Worm (Caenorhabditis elegans) whole organism, mixed stage, embryonic: Measurements from ENCODE around the gene C16B8.2.

Experiments used
- M03D4.4 ChIP-seq: sonication (generic microtip); optimal IDR thresholded peaks from 2 replicates; lab custom pipeline; 2017; ENCODE audit warnings: mild to moderate bottlenecking, missing genetic modification characterization, missing compliant biosample characterization
- blmp-1 ChIP-seq: fragments of 150-350 bp; optimal IDR thresholded peaks from 2 replicates; lab custom pipeline; 2014; ENCODE audit warnings: missing biosample characterization, missing genetic modification characterization
- ceh-39 ChIP-seq: fragments of 150-350 bp; optimal IDR thresholded peaks from 2 replicates; lab custom pipeline; 2014; ENCODE audit warnings: missing biosample characterization, missing genetic modification characterization
- ceh-83 ChIP-seq: fragments of 200-800 bp; sonication (Bioruptor generic); optimal IDR thresholded peaks from 2 replicates; lab custom pipeline; 2018; ENCODE audit warnings: mild to moderate bottlenecking, missing genetic modification characterization, missing compliant biosample characterization
- ces-1 ChIP-seq: fragments of 150-350 bp; optimal IDR thresholded peaks from 2 replicates; lab custom pipeline; 2014; ENCODE audit warnings: missing biosample characterization, missing genetic modification reagents, missing genetic modification characterization
- cnd-1 ChIP-seq: fragments of 200-800 bp; sonication (Bioruptor generic); optimal IDR thresholded peaks from 2 replicates; lab custom pipeline; 2018; ENCODE audit warnings: mild to moderate bottlenecking, missing genetic modification characterization, missing compliant biosample characterization
- drap-1 ChIP-seq: fragments of 200-800 bp; sonication (Bioruptor generic); optimal IDR thresholded peaks from 3 replicates; lab custom pipeline; 2018; ENCODE audit warnings: mild to moderate bottlenecking, missing genetic modification characterization, missing compliant biosample characterization
- elt-1 ChIP-seq: sonication (generic microtip); optimal IDR thresholded peaks from 2 replicates; lab custom pipeline; 2017; ENCODE audit warnings: missing genetic modification characterization, mild to moderate bottlenecking, missing compliant biosample characterization, antibody characterized with exemption, moderate library complexity, borderline replicate concordance; ENCODE audit not compliant: insufficient read depth
- elt-3 ChIP-seq: fragments of 150-350 bp; optimal IDR thresholded peaks from 2 replicates; lab custom pipeline; 2014; ENCODE audit warnings: missing biosample characterization, missing genetic modification characterization
- ham-2 ChIP-seq: fragments of 200-800 bp; sonication (Bioruptor generic); optimal IDR thresholded peaks from 2 replicates; lab custom pipeline; 2018; ENCODE audit warnings: mild to moderate bottlenecking, missing genetic modification characterization, missing compliant biosample characterization
- lin-13 ChIP-seq: fragments of 150-350 bp; optimal IDR thresholded peaks from 2 replicates; lab custom pipeline; 2014; ENCODE audit warnings: missing biosample characterization, missing genetic modification characterization
- lin-32 ChIP-seq: fragments of 200-800 bp; sonication (Bioruptor generic); optimal IDR thresholded peaks from 2 replicates; lab custom pipeline; 2018; ENCODE audit warnings: mild to moderate bottlenecking, missing genetic modification characterization, missing compliant biosample characterization
- lsy-2 ChIP-seq: fragments of 150-350 bp; optimal IDR thresholded peaks from 2 replicates; lab custom pipeline; 2014; ENCODE audit warnings: missing biosample characterization, missing genetic modification characterization
- mab-5 ChIP-seq: fragments of 150-350 bp; optimal IDR thresholded peaks from 2 replicates; lab custom pipeline; 2014; ENCODE audit warnings: missing biosample characterization, missing genetic modification characterization
- mep-1 ChIP-seq: fragments of 150-350 bp; optimal IDR thresholded peaks from 2 replicates; lab custom pipeline; 2017; ENCODE audit warnings: missing biosample characterization, missing genetic modification reagents, missing genetic modification characterization, inconsistent platforms
- mls-2 ChIP-seq: sonication (generic microtip); optimal IDR thresholded peaks from 2 replicates; lab custom pipeline; 2016; ENCODE audit warnings: mild to moderate bottlenecking, missing genetic modification characterization, moderate library complexity, missing compliant biosample characterization
- nhr-12 ChIP-seq: fragments of 150-350 bp; optimal IDR thresholded peaks from 2 replicates; lab custom pipeline; 2014; ENCODE audit warnings: missing biosample characterization, missing genetic modification characterization
- nhr-2 ChIP-seq: fragments of 150-350 bp; optimal IDR thresholded peaks from 2 replicates; lab custom pipeline; 2014; ENCODE audit warnings: missing biosample characterization, missing genetic modification characterization
- nhr-237 ChIP-seq: fragments of 150-350 bp; optimal IDR thresholded peaks from 2 replicates; lab custom pipeline; 2014; ENCODE audit warnings: missing biosample characterization, missing genetic modification characterization
- nhr-28 ChIP-seq: fragments of 150-350 bp; optimal IDR thresholded peaks from 2 replicates; lab custom pipeline; 2014; ENCODE audit warnings: missing biosample characterization, missing genetic modification characterization
- nhr-76 ChIP-seq: sonication (generic microtip); optimal IDR thresholded peaks from 2 replicates; lab custom pipeline; 2017; ENCODE audit warnings: missing biosample characterization, missing genetic modification characterization
- pha-4 ChIP-seq: fragments of 150-350 bp; optimal IDR thresholded peaks from 2 replicates; lab custom pipeline; 2018; ENCODE audit warnings: missing biosample characterization, missing genetic modification reagents, missing genetic modification characterization
- sem-2 ChIP-seq: fragments of 200-800 bp; sonication (Bioruptor generic); optimal IDR thresholded peaks from 2 replicates; lab custom pipeline; 2018; ENCODE audit warnings: mild to moderate bottlenecking, missing genetic modification characterization, missing compliant biosample characterization
- snpc-4 ChIP-seq: fragments of 150-350 bp; optimal IDR thresholded peaks from 2 replicates; lab custom pipeline; 2014; ENCODE audit warnings: missing biosample characterization, missing genetic modification characterization
- sptf-1 ChIP-seq: sonication (generic microtip); optimal IDR thresholded peaks from 2 replicates; lab custom pipeline; 2017; ENCODE audit warnings: mild to moderate bottlenecking, missing genetic modification characterization, moderate library complexity, missing compliant biosample characterization
- tbx-8 ChIP-seq: fragments of 200-800 bp; sonication (Bioruptor generic); optimal IDR thresholded peaks from 2 replicates; lab custom pipeline; 2018; ENCODE audit warnings: mild to moderate bottlenecking, missing genetic modification characterization, moderate library complexity, missing compliant biosample characterization
- unc-120 ChIP-seq: sonication (generic microtip); optimal IDR thresholded peaks from 2 replicates; lab custom pipeline; 2017; ENCODE audit warnings: missing genetic modification characterization, missing compliant biosample characterization; ENCODE audit not compliant: poor library complexity, severe bottlenecking
- unc-39 ChIP-seq: fragments of 150-350 bp; optimal IDR thresholded peaks from 2 replicates; lab custom pipeline; 2014; ENCODE audit warnings: missing biosample characterization, missing genetic modification characterization
- unc-62 ChIP-seq: fragments of 150-350 bp; optimal IDR thresholded peaks from 2 replicates; lab custom pipeline; 2014; ENCODE audit warnings: missing biosample characterization, missing genetic modification reagents, missing genetic modification characterization
- zip-8 ChIP-seq: fragments of 150-350 bp; optimal IDR thresholded peaks from 2 replicates; lab custom pipeline; 2014; ENCODE audit warnings: missing biosample characterization, missing genetic modification characterization
- ztf-11 ChIP-seq: fragments of 150-350 bp; optimal IDR thresholded peaks from 2 replicates; lab custom pipeline; 2014; ENCODE audit warnings: missing biosample characterization, missing genetic modification characterization

Gene C16B8.2

ce11 chrX:3938950-3939349 lies 27.3 kb downstream of the C16B8.2 start, which contains the start of gene T19D2.3:
TSS of gene T19D2.3 (plus strand) at chrX:3939250.
- no peak for TF ChIP-seq mls-2 (tag; lab: Kevin White, UChicago)
- no peak for TF ChIP-seq nhr-2 (tag; lab: Kevin White, UChicago)
- no peak for TF ChIP-seq lin-13 (tag; lab: Kevin White, UChicago)
- no peak for TF ChIP-seq lsy-2
- TF ChIP-seq ces-1 (GFP tag; lab: Kevin White, UChicago): no peak
- no peak for TF ChIP-seq lin-32 (GFP tag; lab: Kevin White, UChicago)
- TF ChIP-seq elt-1: no peak
- TF ChIP-seq snpc-4 (tag; lab: Kevin White, UChicago): no peak
- no peak for TF ChIP-seq zip-8 (tag; lab: Kevin White, UChicago)
- no peak for TF ChIP-seq blmp-1 (tag; lab: Kevin White, UChicago)
- TF ChIP-seq mab-5: no peak
- TF ChIP-seq ceh-39 (tag; lab: Kevin White, UChicago): no peak
- TF ChIP-seq ceh-83 (GFP tag; lab: Kevin White, UChicago): no peak
- no peak for TF ChIP-seq sptf-1 (tag; lab: Kevin White, UChicago)
- TF ChIP-seq drap-1: no peak
- no peak for TF ChIP-seq nhr-237 (tag; lab: Kevin White, UChicago)
- TF ChIP-seq tbx-8 (GFP tag; lab: Kevin White, UChicago): no peak
- no peak for TF ChIP-seq sem-2 (GFP tag; lab: Kevin White, UChicago)
- TF ChIP-seq pha-4 (tag; lab: Kevin White, UChicago): no peak

ce11 chrX:3937884-3938283 lies 28.3 kb downstream of the C16B8.2 start:
- TF ChIP-seq nhr-12 (tag; lab: Kevin White, UChicago): no peak
- TF ChIP-seq nhr-2 (tag; lab: Kevin White, UChicago): no peak
- no peak for TF ChIP-seq nhr-237 (tag; lab: Kevin White, UChicago)
- no peak for TF ChIP-seq nhr-76
- TF ChIP-seq unc-39 (tag; lab: Kevin White, UChicago): no peak
- no peak for TF ChIP-seq blmp-1 (tag; lab: Kevin White, UChicago)
- no peak for TF ChIP-seq snpc-4 (tag; lab: Kevin White, UChicago)
- TF ChIP-seq cnd-1: no peak
- no peak for TF ChIP-seq lin-32 (GFP tag; lab: Kevin White, UChicago)
- TF ChIP-seq elt-3 (tag; lab: Kevin White, UChicago): no peak
- no peak for TF ChIP-seq M03D4.4 (tag; lab: Kevin White, UChicago)

- no peak for TF ChIP-seq pha-4 (tag; lab: Kevin White, UChicago)
- no peak for TF ChIP-seq mep-1 (tag; lab: Kevin White, UChicago)
- no peak for TF ChIP-seq lin-32 (GFP tag; lab: Kevin White, UChicago)
- TF ChIP-seq zip-8 (tag; lab: Kevin White, UChicago): no peak
- no peak for TF ChIP-seq ceh-39 (tag; lab: Kevin White, UChicago)
- no peak for TF ChIP-seq sem-2 (GFP tag; lab: Kevin White, UChicago)
- no peak for TF ChIP-seq unc-62 (GFP tag; lab: Kevin White, UChicago)
- no peak for TF ChIP-seq nhr-28 (tag; lab: Kevin White, UChicago)
- TF ChIP-seq unc-120 (tag; lab: Kevin White, UChicago): no peak
- TF ChIP-seq mls-2 (tag; lab: Kevin White, UChicago): no peak
- no peak for TF ChIP-seq blmp-1 (tag; lab: Kevin White, UChicago)
- no peak for TF ChIP-seq mab-5
- TF ChIP-seq cnd-1: no peak
- no peak for TF ChIP-seq snpc-4 (tag; lab: Kevin White, UChicago)
- no peak for TF ChIP-seq sptf-1 (tag; lab: Kevin White, UChicago)
- TF ChIP-seq drap-1: no peak
- TF ChIP-seq M03D4.4 (tag; lab: Kevin White, UChicago): no peak
Observed at ce11 chrX:3937483-3937882, 28.7 kb downstream of the C16B8.2 start.

- TF ChIP-seq lin-32 (GFP tag; lab: Kevin White, UChicago) (no peak), elt-3 (tag; lab: Kevin White, UChicago) (no peak), ceh-83 (GFP tag; lab: Kevin White, UChicago) (no peak), elt-1 (no peak), nhr-2 (tag; lab: Kevin White, UChicago) (no peak), lsy-2 (no peak), nhr-28 (tag; lab: Kevin White, UChicago) (no peak), snpc-4 (tag; lab: Kevin White, UChicago) (no peak), nhr-76 (no peak), ztf-11 (no peak), cnd-1 (no peak), tbx-8 (GFP tag; lab: Kevin White, UChicago) (no peak), drap-1 (no peak), ham-2 (GFP tag; lab: Kevin White, UChicago) (no peak)
- TF ChIP-seq, all 35 proteins: peak for 0
Observed at ce11 chrX:3932694-3933093, 33.5 kb downstream of the C16B8.2 start.
